Worm (Caenorhabditis elegans): ENCODE results near the gene frpr-15.

The frpr-15 gene

ce11 chrV:12660280-12660818, 19.6 kb upstream of the frpr-15 start, which contains the start of gene his-74:
Gene his-74, minus strand, starts transcription at chrV:12660330.
- TF ChIP-seq ref-2 (tag; optimal IDR thresholded peaks at IDR 0.05) (no peak), ceh-30 (tag; optimal IDR thresholded peaks at IDR 0.05) (no peak), pqm-1 (tag; optimal IDR thresholded peaks at IDR 0.05) (no peak), syd-9 (tag; optimal IDR thresholded peaks at IDR 0.05) (no peak), ceh-2 (tag; optimal IDR thresholded peaks at IDR 0.05) (no peak), lin-11 (tag; optimal IDR thresholded peaks at IDR 0.05) (no peak), nhr-11 (tag; optimal IDR thresholded peaks at IDR 0.05) (no peak), lim-6 (tag; optimal IDR thresholded peaks at IDR 0.05) (no peak)

ce11 chrV:12661619-12662018, 18.3 kb upstream of the frpr-15 start, which contains the start of gene W05B10.3:
Gene W05B10.3, minus strand, starts transcription at chrV:12661719.
- no peak for TF ChIP-seq dve-1 (tag; optimal IDR thresholded peaks at IDR 0.05)
- TF ChIP-seq ceh-14 (tag; optimal IDR thresholded peaks at IDR 0.05) = no peak
- no peak for TF ChIP-seq madf-2 (tag; optimal IDR thresholded peaks at IDR 0.05)
- TF ChIP-seq fkh-10 (GFP tag; optimal IDR thresholded peaks at IDR 0.05) = no peak
- no peak for TF ChIP-seq F13H6.1 (tag; optimal IDR thresholded peaks at IDR 0.05)
- TF ChIP-seq hlh-30 (tag; optimal IDR thresholded peaks at IDR 0.05; ENCODE audit: insufficient read depth) = no peak
- no peak for TF ChIP-seq nhr-11 (tag; optimal IDR thresholded peaks at IDR 0.05)

- TF ChIP-seq ama-1 (optimal IDR thresholded peaks at IDR 0.05) = no peak
- no peak for TF ChIP-seq fax-1 (tag; optimal IDR thresholded peaks at IDR 0.05)
- TF ChIP-seq ref-2 (tag; optimal IDR thresholded peaks at IDR 0.05) = no peak
- no peak for TF ChIP-seq gmeb-2 (tag; optimal IDR thresholded peaks at IDR 0.05)
- TF ChIP-seq zip-5 (tag; optimal IDR thresholded peaks at IDR 0.05) = no peak
- TF ChIP-seq ttx-3 (tag; optimal IDR thresholded peaks at IDR 0.05) = no peak
- TF ChIP-seq elt-4 (tag; optimal IDR thresholded peaks at IDR 0.05) = no peak
- TF ChIP-seq che-1 (tag; optimal IDR thresholded peaks at IDR 0.05) = no peak
Measured at ce11 chrV:12663386-12663785, 16.5 kb upstream of the frpr-15 start.

ce11 chrV:12667397-12667796, 12.5 kb upstream of the frpr-15 start:
- TF ChIP-seq mec-3 (tag; optimal IDR thresholded peaks at IDR 0.05; ENCODE audit: borderline replicate concordance) (no peak), ceh-22 (tag; optimal IDR thresholded peaks at IDR 0.05) (no peak), eyg-1 (tag; optimal IDR thresholded peaks at IDR 0.05) (no peak), hlh-30 (tag; optimal IDR thresholded peaks at IDR 0.05; ENCODE audit: insufficient read depth) (no peak), pat-9 (tag; optimal IDR thresholded peaks at IDR 0.05) (no peak), ceh-34 (tag; optimal IDR thresholded peaks at IDR 0.05) (no peak), nhr-11 (tag; optimal IDR thresholded peaks at IDR 0.05) (no peak), unc-55 (GFP tag; optimal IDR thresholded peaks at IDR 0.05) (no peak), ttx-3 (tag; optimal IDR thresholded peaks at IDR 0.05) (no peak), ceh-24 (tag; optimal IDR thresholded peaks at IDR 0.05) (no peak), hlh-13 (GFP tag; optimal IDR thresholded peaks at IDR 0.05) (no peak)

- no peak for TF ChIP-seq pqm-1 (tag; optimal IDR thresholded peaks at IDR 0.05)
- TF ChIP-seq ceh-45 (GFP tag; IDR thresholded peaks at IDR 0.05) = no peak
- no peak for TF ChIP-seq ceh-2 (tag; optimal IDR thresholded peaks at IDR 0.05)
- TF ChIP-seq ceh-19 (GFP tag; optimal IDR thresholded peaks at IDR 0.05) = no peak
- TF ChIP-seq pag-3 (tag; optimal IDR thresholded peaks at IDR 0.05; ENCODE audit: borderline replicate concordance) = no peak
- no peak for TF ChIP-seq elt-4 (tag; optimal IDR thresholded peaks at IDR 0.05)
- no peak for TF ChIP-seq hlh-13 (GFP tag; optimal IDR thresholded peaks at IDR 0.05)
- TF ChIP-seq ceh-31 (tag; optimal IDR thresholded peaks at IDR 0.05) = no peak
- no peak for TF ChIP-seq K02D7.2 (tag; optimal IDR thresholded peaks at IDR 0.05)
- TF ChIP-seq ceh-9 (tag; optimal IDR thresholded peaks at IDR 0.05) = no peak
Measured at ce11 chrV:12667926-12668325, 12.0 kb upstream of the frpr-15 start, which contains the start of gene W05B10.4. Gene W05B10.4, plus strand, starts transcription at chrV:12668226.
